Worm (Caenorhabditis elegans) whole organism, L3 larva: ENCODE results near the gene F36H9.2.

Experiments used
- R02D3.7 ChIP-seq: fragments of 150-350 bp; optimal IDR thresholded peaks from 2 replicates; lab custom pipeline; 2014; ENCODE audit warnings: missing biosample characterization, missing genetic modification characterization
- ZK546.5 ChIP-seq: sonication (generic microtip); optimal IDR thresholded peaks from 2 replicates; lab custom pipeline; 2017; ENCODE audit warnings: missing biosample characterization, missing genetic modification characterization
- aly-2 ChIP-seq: fragments of 150-350 bp; optimal IDR thresholded peaks from 2 replicates; lab custom pipeline; 2014; ENCODE audit warnings: missing biosample characterization, missing genetic modification characterization
- ceh-16 ChIP-seq: sonication (generic microtip); optimal IDR thresholded peaks from 2 replicates; lab custom pipeline; 2017; ENCODE audit warnings: missing biosample characterization, missing genetic modification characterization
- ceh-28 ChIP-seq: fragments of 150-350 bp; optimal IDR thresholded peaks from 2 replicates; lab custom pipeline; 2014; ENCODE audit warnings: missing biosample characterization, missing genetic modification reagents, missing genetic modification characterization
- ceh-9 ChIP-seq: sonication (generic microtip); optimal IDR thresholded peaks from 2 replicates; lab custom pipeline; 2018; ENCODE audit warnings: missing biosample characterization, missing genetic modification characterization
- daf-12 ChIP-seq: fragments of 150-350 bp; optimal IDR thresholded peaks from 2 replicates; lab custom pipeline; 2014; ENCODE audit warnings: missing biosample characterization, missing genetic modification reagents, missing genetic modification characterization
- egl-27 ChIP-seq: sonication (generic microtip); optimal IDR thresholded peaks from 4 replicates; lab custom pipeline; 2017; ENCODE audit warnings: missing biosample characterization, missing genetic modification reagents, missing genetic modification characterization
- egl-5 ChIP-seq: fragments of 150-350 bp; optimal IDR thresholded peaks from 2 replicates; lab custom pipeline; 2017; ENCODE audit warnings: missing biosample characterization, missing genetic modification reagents, missing genetic modification characterization, inconsistent platforms
- elt-1 ChIP-seq: fragments of 150-350 bp; optimal IDR thresholded peaks from 2 replicates; lab custom pipeline; 2014; ENCODE audit warnings: missing biosample characterization, missing genetic modification characterization
- elt-2 ChIP-seq: sonication (generic microtip); optimal IDR thresholded peaks from 2 replicates; lab custom pipeline; 2016; ENCODE audit warnings: missing genetic modification reagents, mild to moderate bottlenecking, missing genetic modification characterization, missing compliant biosample characterization
- elt-3 ChIP-seq, 3 experiments: fragments of 150-350 bp in 1 of 3; sonication (generic microtip) in 2 of 3; optimal IDR thresholded peaks; 2 replicates in 2 of 3; 4 replicates in 1 of 3; lab custom pipeline; 2014 to 2017; ENCODE audit warnings: missing biosample characterization in 3 of 3, missing genetic modification characterization in 3 of 3
- eor-1 ChIP-seq, 2 experiments: fragments of 150-350 bp; optimal IDR thresholded peaks; 2 replicates each; lab custom pipeline; 2014 to 2018; ENCODE audit warnings: missing biosample characterization in 2 of 2, missing genetic modification characterization in 2 of 2
- fkh-10 ChIP-seq: sonication (generic microtip); optimal IDR thresholded peaks from 2 replicates; lab custom pipeline; 2017; ENCODE audit warnings: missing biosample characterization, missing genetic modification reagents, missing genetic modification characterization
- fkh-2 ChIP-seq: fragments of 150-350 bp; optimal IDR thresholded peaks from 2 replicates; lab custom pipeline; 2014; ENCODE audit warnings: missing biosample characterization, missing genetic modification reagents, missing genetic modification characterization
- fos-1 ChIP-seq: fragments of 150-350 bp; optimal IDR thresholded peaks from 2 replicates; lab custom pipeline; 2014; ENCODE audit warnings: missing biosample characterization, missing genetic modification characterization
- hmg-11 ChIP-seq: sonication (generic microtip); optimal IDR thresholded peaks from 2 replicates; lab custom pipeline; 2016; ENCODE audit warnings: missing genetic modification characterization, missing compliant biosample characterization
- jun-1 ChIP-seq: fragments of 150-350 bp; optimal IDR thresholded peaks from 2 replicates; lab custom pipeline; 2014; ENCODE audit warnings: missing biosample characterization, missing genetic modification reagents, missing genetic modification characterization
- lin-15B ChIP-seq: fragments of 150-350 bp; optimal IDR thresholded peaks from 2 replicates; lab custom pipeline; 2014; ENCODE audit warnings: missing biosample characterization, missing genetic modification characterization
- lin-39 ChIP-seq: fragments of 150-350 bp; optimal IDR thresholded peaks from 2 replicates; lab custom pipeline; 2018; ENCODE audit warnings: missing biosample characterization, missing genetic modification reagents, missing genetic modification characterization
- mdl-1 ChIP-seq: fragments of 150-350 bp; optimal IDR thresholded peaks from 2 replicates; lab custom pipeline; 2014; ENCODE audit warnings: missing biosample characterization, missing genetic modification characterization
- nfya-1 ChIP-seq: sonication (generic microtip); optimal IDR thresholded peaks from 2 replicates; lab custom pipeline; 2017; ENCODE audit warnings: missing genetic modification characterization, mild to moderate bottlenecking, missing compliant biosample characterization, antibody characterized with exemption, moderate library complexity; ENCODE audit not compliant: insufficient read depth
- nhr-11 ChIP-seq: fragments of 150-350 bp; optimal IDR thresholded peaks from 2 replicates; lab custom pipeline; 2014; ENCODE audit warnings: missing biosample characterization, missing genetic modification characterization
- nhr-12 ChIP-seq: fragments of 150-350 bp; optimal IDR thresholded peaks from 2 replicates; lab custom pipeline; 2014; ENCODE audit warnings: missing biosample characterization, missing genetic modification characterization
- nhr-23 ChIP-seq: fragments of 150-350 bp; optimal IDR thresholded peaks from 2 replicates; lab custom pipeline; 2014; ENCODE audit warnings: missing biosample characterization, missing genetic modification reagents, missing genetic modification characterization
- nhr-237 ChIP-seq: fragments of 150-350 bp; optimal IDR thresholded peaks from 2 replicates; lab custom pipeline; 2014; ENCODE audit warnings: missing biosample characterization, missing genetic modification characterization
- nhr-25 ChIP-seq: sonication (generic microtip); optimal IDR thresholded peaks from 2 replicates; lab custom pipeline; 2017; ENCODE audit warnings: missing biosample characterization, missing genetic modification characterization
- nhr-28 ChIP-seq: fragments of 150-350 bp; optimal IDR thresholded peaks from 2 replicates; lab custom pipeline; 2014; ENCODE audit warnings: missing biosample characterization, missing genetic modification characterization
- nhr-43 ChIP-seq: sonication (generic microtip); optimal IDR thresholded peaks from 2 replicates; lab custom pipeline; 2016; ENCODE audit warnings: mild to moderate bottlenecking, missing genetic modification characterization, missing compliant biosample characterization; ENCODE audit not compliant: poor library complexity, severe bottlenecking
- nhr-67 ChIP-seq: fragments of 150-350 bp; optimal IDR thresholded peaks from 2 replicates; lab custom pipeline; 2014; ENCODE audit warnings: missing biosample characterization, missing genetic modification characterization
- nhr-77 ChIP-seq: fragments of 150-350 bp; optimal IDR thresholded peaks from 2 replicates; lab custom pipeline; 2014; ENCODE audit warnings: missing biosample characterization, missing genetic modification characterization
- pha-4 ChIP-seq: fragments of 150-350 bp; optimal IDR thresholded peaks from 2 replicates; lab custom pipeline; 2014; ENCODE audit warnings: missing biosample characterization, missing genetic modification reagents, missing genetic modification characterization
- pqm-1 ChIP-seq: fragments of 150-350 bp; optimal IDR thresholded peaks from 2 replicates; lab custom pipeline; 2017; ENCODE audit warnings: missing biosample characterization, missing genetic modification characterization, inconsistent platforms
- sea-2 ChIP-seq: fragments of 150-350 bp; sonication (generic microtip); optimal IDR thresholded peaks from 4 replicates; lab custom pipeline; 2014; ENCODE audit warnings: missing biosample characterization, missing genetic modification reagents, missing genetic modification characterization
- tbx-2 ChIP-seq: sonication (generic microtip); optimal IDR thresholded peaks from 2 replicates; lab custom pipeline; 2016; ENCODE audit warnings: mild to moderate bottlenecking, missing genetic modification characterization, missing compliant biosample characterization
- unc-39 ChIP-seq: sonication (generic microtip); optimal IDR thresholded peaks from 4 replicates; lab custom pipeline; 2017; ENCODE audit warnings: missing biosample characterization, missing genetic modification characterization
- unc-62 ChIP-seq: fragments of 150-350 bp; sonication (generic microtip); optimal IDR thresholded peaks from 4 replicates; lab custom pipeline; 2014; ENCODE audit warnings: missing biosample characterization, missing genetic modification reagents, missing genetic modification characterization
- zag-1 ChIP-seq: fragments of 150-350 bp; optimal IDR thresholded peaks from 2 replicates; lab custom pipeline; 2014; ENCODE audit warnings: missing biosample characterization, missing genetic modification characterization
- ztf-11 ChIP-seq: fragments of 150-350 bp; optimal IDR thresholded peaks from 2 replicates; lab custom pipeline; 2014; ENCODE audit warnings: missing biosample characterization, missing genetic modification characterization

Gene F36H9.2

DNA sequence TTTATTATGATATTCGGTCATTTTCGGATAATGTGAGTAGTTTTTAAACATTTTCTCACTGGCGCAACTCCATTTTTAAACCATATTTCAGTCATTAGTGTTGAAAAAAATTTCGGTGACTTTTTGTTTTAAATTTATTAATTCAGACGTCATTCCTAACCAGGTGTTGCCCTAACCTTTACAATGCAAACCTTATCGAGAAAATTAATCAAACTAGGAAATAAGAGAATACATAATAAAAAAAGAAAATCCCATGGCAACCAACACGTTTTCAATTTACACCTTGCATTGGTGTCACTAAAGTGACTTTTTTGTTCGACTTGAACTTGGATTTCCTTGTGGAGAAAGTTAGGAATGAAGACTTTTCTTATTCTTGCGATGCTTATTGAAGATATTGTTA is at the start of gene F36H9.2:
TSS of gene F36H9.2 (plus strand) at position 301 of the 400 bp plus-strand sequence.
- TF ChIP-seq tbx-2, result no peak
- TF ChIP-seq nhr-28 (tag; lab: Kevin White, UChicago), result no peak
- TF ChIP-seq nhr-43, result no peak
- no peak for TF ChIP-seq nhr-237 (tag; lab: Kevin White, UChicago)
- TF ChIP-seq nhr-11 (tag; lab: Kevin White, UChicago), result no peak
- no peak for TF ChIP-seq aly-2
- TF ChIP-seq pha-4 (tag; lab: Kevin White, UChicago), result no peak
- TF ChIP-seq ceh-9, result no peak
- TF ChIP-seq fos-1 (tag; lab: Kevin White, UChicago), result no peak
- TF ChIP-seq lin-15B (tag; lab: Kevin White, UChicago), result no peak
- no peak for TF ChIP-seq fkh-10 (GFP tag; lab: Kevin White, UChicago)
- TF ChIP-seq ceh-16 (tag; lab: Kevin White, UChicago), result no peak
- TF ChIP-seq elt-3 (tag; optimal IDR thresholded peaks at IDR 0.05; lab: Kevin White, UChicago), result no peak
- TF ChIP-seq R02D3.7 (tag; lab: Kevin White, UChicago), result no peak
- TF ChIP-seq, all 47 proteins: peak for 0

DNA sequence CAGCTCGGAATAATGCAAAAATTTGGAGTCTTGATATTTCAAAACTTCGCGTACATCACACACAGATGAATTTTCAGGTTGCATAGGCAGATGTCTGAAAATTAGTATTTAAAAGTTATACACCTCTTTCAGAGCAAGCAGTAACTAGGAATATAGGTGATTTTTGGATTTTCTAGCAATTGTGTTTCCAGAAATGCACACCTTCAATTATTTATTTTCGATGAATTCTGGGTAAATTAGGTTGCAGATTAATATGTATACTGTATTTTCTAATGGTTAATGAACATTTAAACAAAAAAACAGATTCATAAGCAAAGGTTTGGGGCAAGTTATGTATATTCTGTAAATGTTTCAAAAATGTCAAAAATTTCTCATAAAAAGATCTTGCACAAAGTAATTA is 47.2 kb upstream of the F36H9.2 start, which contains the start of gene srab-25:
TSS of gene srab-25 (minus strand) at position 101 of the 400 bp plus-strand sequence.
- TF ChIP-seq pqm-1 (tag; lab: Kevin White, UChicago) (no peak), nhr-11 (tag; lab: Kevin White, UChicago) (no peak), nhr-25 (tag; lab: Kevin White, UChicago) (no peak), nhr-237 (tag; lab: Kevin White, UChicago) (no peak), jun-1 (tag; lab: Kevin White, UChicago) (no peak), pha-4 (tag; lab: Kevin White, UChicago) (no peak), daf-12 (tag; lab: Kevin White, UChicago) (no peak), elt-1 (no peak), nfya-1 (tag; lab: Kevin White, UChicago) (no peak), zag-1 (tag; lab: Kevin White, UChicago) (no peak)
- TF ChIP-seq, all 47 proteins: peak for 0

DNA sequence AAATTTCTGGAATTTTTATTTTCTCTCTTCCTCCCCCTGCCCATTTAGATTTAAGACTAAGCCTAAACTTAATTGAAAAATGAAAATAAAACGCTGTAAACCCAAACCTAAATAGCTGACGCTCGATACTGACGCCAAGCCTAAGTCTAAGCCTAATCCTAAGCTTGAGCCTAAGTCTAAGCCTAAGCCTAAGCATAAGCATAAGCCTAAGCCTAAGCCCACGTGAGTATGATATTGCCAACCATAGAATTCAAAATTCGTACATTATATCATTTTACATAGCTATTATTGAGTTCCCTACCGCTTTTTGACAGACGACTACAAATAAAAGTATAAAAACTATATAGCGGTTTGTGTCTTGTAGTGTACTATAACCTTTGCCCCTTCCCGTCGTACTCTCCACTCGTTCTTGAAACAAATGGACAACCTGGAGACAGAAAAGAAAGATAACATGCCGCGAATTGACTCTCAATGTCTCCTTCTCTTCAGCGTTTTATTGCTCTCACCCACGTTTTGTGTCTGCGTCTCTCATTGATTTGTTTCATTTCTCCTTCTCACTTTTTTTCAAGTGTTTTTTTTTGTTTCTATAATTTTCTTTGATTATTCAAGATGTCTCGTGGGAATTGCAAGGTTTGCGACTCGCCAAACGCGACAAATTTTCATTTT is 44.9 kb upstream of the F36H9.2 start, which contains the start of gene nhr-256:
TSS of gene nhr-256 (plus strand) at position 567 of the 666 bp plus-strand sequence.
- TF ChIP-seq unc-39 (tag; lab: Kevin White, UChicago) (no peak), nhr-43 (peak; percentile 35), nhr-237 (tag; lab: Kevin White, UChicago) (no peak), R02D3.7 (tag; lab: Kevin White, UChicago) (peak; percentile 23), nhr-12 (no peak), nhr-25 (tag; lab: Kevin White, UChicago) (peak; percentile 72), hmg-11 (peak; percentile 47), egl-5 (tag; lab: Kevin White, UChicago) (peak; percentile 70), nhr-23 (tag; lab: Kevin White, UChicago) (no peak), elt-3 (tag; optimal IDR thresholded peaks at IDR 0.05; lab: Kevin White, UChicago) (no peak), aly-2 (no peak), ceh-16 (tag; lab: Kevin White, UChicago) (no peak), ceh-9 (no peak), lin-39 (tag; lab: Kevin White, UChicago) (peak; percentile 20), lin-15B (tag; lab: Kevin White, UChicago) (peak; percentile 27), ZK546.5 (no peak), unc-62 (GFP tag; lab: Kevin White, UChicago) (no peak), nhr-77 (tag; lab: Kevin White, UChicago) (no peak), eor-1 (tag; optimal IDR thresholded peaks at IDR 0.05; lab: Kevin White, UChicago) (no peak), ceh-28 (tag; lab: Kevin White, UChicago) (peak; percentile 81), pha-4 (tag; lab: Kevin White, UChicago) (peak; percentile 87), nhr-67 (tag; lab: Kevin White, UChicago) (no peak), fkh-2 (tag; lab: Kevin White, UChicago) (no peak), sea-2 (no peak), egl-27 (tag; lab: Kevin White, UChicago) (no peak), ztf-11 (tag; lab: Kevin White, UChicago) (no peak), mdl-1 (tag; lab: Kevin White, UChicago) (no peak), elt-1 (no peak), pqm-1 (tag; lab: Kevin White, UChicago) (peak; percentile 95), elt-2 (tag; lab: Kevin White, UChicago) (peak; percentile 93), nfya-1 (tag; lab: Kevin White, UChicago) (peak; percentile 79)
- TF ChIP-seq, all 47 proteins: peak for 12
